Worm (Caenorhabditis elegans): ENCODE data around the gene acdh-11.

ce11 chrIII:10595066-10595465 lies 29.0 kb downstream of the acdh-11 start, which contains the start of gene Y45F3A.9:
- TF ChIP-seq aly-1 (tag; optimal IDR thresholded peaks at IDR 0.05) (no peak), ceh-36 (tag; optimal IDR thresholded peaks at IDR 0.05) (no peak), hmg-4 (GFP tag; optimal IDR thresholded peaks at IDR 0.05) (no peak), flt-1 (GFP tag; IDR thresholded peaks at IDR 0.05) (no peak), tbx-37 (GFP tag; conservative IDR thresholded peaks at IDR 0.05) (no peak), ets-7 (tag; optimal IDR thresholded peaks at IDR 0.05) (no peak), F13C5.2 (tag; optimal IDR thresholded peaks at IDR 0.05) (no peak)

Data from whole organism, early embryonic.